Worm (Caenorhabditis elegans): ENCODE measurements around the gene clec-28.

Gene clec-28

ce11 chrV:16904612-16905011 is 39.1 kb downstream of the clec-28 start, which contains the start of gene nhr-262:
Gene nhr-262, plus strand, starts transcription at chrV:16904912.
- TF ChIP-seq ZK546.5 (tag; optimal IDR thresholded peaks at IDR 0.05) = no peak
- TF ChIP-seq nhr-25 (tag; optimal IDR thresholded peaks at IDR 0.05) = no peak
- TF ChIP-seq nhr-237 (tag; optimal IDR thresholded peaks at IDR 0.05) = no peak
- TF ChIP-seq nhr-11 (tag; optimal IDR thresholded peaks at IDR 0.05) = no peak
- no peak for TF ChIP-seq blmp-1 (tag; optimal IDR thresholded peaks at IDR 0.05; ENCODE audit: insufficient read depth)
- no peak for TF ChIP-seq lin-13 (GFP tag; optimal IDR thresholded peaks at IDR 0.05)
- TF ChIP-seq aly-2 (tag; optimal IDR thresholded peaks at IDR 0.05) = no peak

- TF ChIP-seq fos-1 (tag; optimal IDR thresholded peaks at IDR 0.05) (no peak), sma-9 (GFP tag; optimal IDR thresholded peaks at IDR 0.05) (no peak), sma-9 (tag; optimal IDR thresholded peaks at IDR 0.05) (no peak), lsy-2 (tag; optimal IDR thresholded peaks at IDR 0.05) (no peak), mdl-1 (tag; optimal IDR thresholded peaks at IDR 0.05) (no peak), dmd-4 (tag; optimal IDR thresholded peaks at IDR 0.05) (no peak), nhr-10 (tag; optimal IDR thresholded peaks at IDR 0.05) (no peak), Y55F3AM.14 (GFP tag; optimal IDR thresholded peaks at IDR 0.05) (no peak), sem-4 (tag; optimal IDR thresholded peaks at IDR 0.05) (no peak), unc-62 (GFP tag; optimal IDR thresholded peaks at IDR 0.05) (no peak)
These were observed 44.4 kb downstream of the clec-28 start, which contains the start of gene F09C6.16 for ce11 chrV:16909871-16910270. Gene F09C6.16, minus strand, starts transcription at chrV:16909971.

ce11 chrV:16910864-16911263 is 45.4 kb downstream of the clec-28 start:
- TF ChIP-seq unc-55 (GFP tag; optimal IDR thresholded peaks at IDR 0.05) = peak; percentile 18
- no peak for TF ChIP-seq nhr-77 (tag; optimal IDR thresholded peaks at IDR 0.05)
- no peak for TF ChIP-seq elt-3 (tag; optimal IDR thresholded peaks at IDR 0.05)
- no peak for TF ChIP-seq egl-27 (tag; optimal IDR thresholded peaks at IDR 0.05)
- no peak for TF ChIP-seq mdl-1 (tag; optimal IDR thresholded peaks at IDR 0.05)
- no peak for TF ChIP-seq lin-11 (tag; optimal IDR thresholded peaks at IDR 0.05)
- TF ChIP-seq sem-4 (tag; optimal IDR thresholded peaks at IDR 0.05) = no peak
- no peak for TF ChIP-seq unc-62 (GFP tag; optimal IDR thresholded peaks at IDR 0.05)
- no peak for TF ChIP-seq F13H6.1 (tag; optimal IDR thresholded peaks at IDR 0.05)
- TF ChIP-seq nhr-11 (tag; optimal IDR thresholded peaks at IDR 0.05) = no peak
- no peak for TF ChIP-seq lin-13 (GFP tag; optimal IDR thresholded peaks at IDR 0.05)
- TF ChIP-seq Y55F3AM.14 (GFP tag; optimal IDR thresholded peaks at IDR 0.05) = no peak
- peak; percentile 6 for TF ChIP-seq nhr-129 (tag; optimal IDR thresholded peaks at IDR 0.05)
- TF ChIP-seq sma-9 (GFP tag; optimal IDR thresholded peaks at IDR 0.05) = peak; percentile 7
- TF ChIP-seq sma-9 (tag; optimal IDR thresholded peaks at IDR 0.05) = no peak
- TF ChIP-seq C34F6.9 (tag; optimal IDR thresholded peaks at IDR 0.05) = no peak

ce11 chrV:16911294-16911693 is 45.8 kb downstream of the clec-28 start:
- TF ChIP-seq alr-1 (tag; optimal IDR thresholded peaks at IDR 0.05) = no peak
- peak; percentile 44 for TF ChIP-seq fos-1 (tag; optimal IDR thresholded peaks at IDR 0.05)

- TF ChIP-seq crh-2 (tag; optimal IDR thresholded peaks at IDR 0.05) = no peak
- no peak for TF ChIP-seq alr-1 (tag; optimal IDR thresholded peaks at IDR 0.05)
- no peak for TF ChIP-seq ama-1 (optimal IDR thresholded peaks at IDR 0.05)
- no peak for TF ChIP-seq elt-3 (tag; optimal IDR thresholded peaks at IDR 0.05)
- no peak for TF ChIP-seq mbf-1 (tag; optimal IDR thresholded peaks at IDR 0.05)
- no peak for TF ChIP-seq nhr-77 (tag; optimal IDR thresholded peaks at IDR 0.05)
- no peak for TF ChIP-seq dmd-4 (tag; optimal IDR thresholded peaks at IDR 0.05)
- TF ChIP-seq egl-27 (tag; optimal IDR thresholded peaks at IDR 0.05) = no peak
- TF ChIP-seq zag-1 (tag; optimal IDR thresholded peaks at IDR 0.05) = no peak
- TF ChIP-seq lin-11 (tag; optimal IDR thresholded peaks at IDR 0.05) = no peak
- no peak for TF ChIP-seq nhr-25 (tag; optimal IDR thresholded peaks at IDR 0.05)
- no peak for TF ChIP-seq aly-2 (tag; optimal IDR thresholded peaks at IDR 0.05)
- no peak for TF ChIP-seq nhr-21 (tag; optimal IDR thresholded peaks at IDR 0.05)
These were observed 46.4 kb downstream of the clec-28 start, which contains the start of gene nhr-116 for ce11 chrV:16911934-16912333. Gene nhr-116, plus strand, starts transcription at chrV:16912234.

- TF ChIP-seq nhr-77 (tag; optimal IDR thresholded peaks at IDR 0.05) (no peak), nhr-25 (tag; optimal IDR thresholded peaks at IDR 0.05) (no peak), nhr-11 (tag; optimal IDR thresholded peaks at IDR 0.05) (no peak), mdl-1 (tag; optimal IDR thresholded peaks at IDR 0.05) (no peak), blmp-1 (tag; optimal IDR thresholded peaks at IDR 0.05; ENCODE audit: insufficient read depth) (no peak), lsy-2 (tag; optimal IDR thresholded peaks at IDR 0.05) (no peak), skn-1 (tag; optimal IDR thresholded peaks at IDR 0.05) (no peak), gmeb-1 (tag; optimal IDR thresholded peaks at IDR 0.05) (no peak), aly-2 (tag; optimal IDR thresholded peaks at IDR 0.05) (no peak), dmd-4 (tag; optimal IDR thresholded peaks at IDR 0.05) (no peak), C34F6.9 (tag; optimal IDR thresholded peaks at IDR 0.05) (no peak), mbf-1 (tag; optimal IDR thresholded peaks at IDR 0.05) (no peak), F13H6.1 (tag; optimal IDR thresholded peaks at IDR 0.05) (no peak), crh-2 (tag; optimal IDR thresholded peaks at IDR 0.05) (no peak), elt-3 (tag; optimal IDR thresholded peaks at IDR 0.05) (no peak), fos-1 (tag; optimal IDR thresholded peaks at IDR 0.05) (no peak), nhr-23 (tag; optimal IDR thresholded peaks at IDR 0.05) (no peak), ceh-82 (tag; optimal IDR thresholded peaks at IDR 0.05) (no peak)
These were observed 50.6 kb downstream of the clec-28 start, which contains the start of gene F09C6.10 for ce11 chrV:16916079-16916478. Gene F09C6.10, minus strand, starts transcription at chrV:16916179.
